Worm (Caenorhabditis elegans): ENCODE measurements around the gene mec-14.

Gene mec-14

DNA sequence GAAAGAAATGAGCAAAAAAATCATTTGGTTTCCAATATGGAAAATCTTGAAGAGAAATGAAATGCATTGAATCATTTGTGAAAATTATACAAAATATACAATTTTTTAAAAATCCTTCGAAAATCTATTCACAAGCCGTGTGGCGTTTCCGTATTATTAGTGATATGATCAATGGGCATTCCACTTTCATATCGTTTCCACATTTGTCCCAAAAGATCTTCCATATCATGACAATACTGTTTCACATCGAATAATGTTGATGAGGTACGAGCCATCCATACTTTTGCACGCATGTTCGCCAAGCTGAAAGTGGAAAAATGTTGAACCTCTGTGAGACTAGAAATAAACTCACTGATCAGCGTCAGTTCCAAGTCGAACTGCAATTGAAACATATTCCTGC, 46.5 kb downstream of the mec-14 start:
- TF ChIP-seq ztf-29 (GFP tag; IDR thresholded peaks at IDR 0.05) (no peak), flt-1 (GFP tag; IDR thresholded peaks at IDR 0.05) (no peak), klf-2 (GFP tag; conservative IDR thresholded peaks at IDR 0.05) (no peak), T22C8.4 (GFP tag; IDR thresholded peaks at IDR 0.05) (no peak), tab-1 (GFP tag; IDR thresholded peaks at IDR 0.05) (no peak), ref-1 (GFP tag; conservative IDR thresholded peaks at IDR 0.05) (no peak), med-1 (GFP tag; optimal IDR thresholded peaks at IDR 0.05; ENCODE audit: insufficient read depth) (no peak), cog-1 (tag; optimal IDR thresholded peaks at IDR 0.05) (no peak), ztf-23 (GFP tag; IDR thresholded peaks at IDR 0.05) (no peak)

DNA sequence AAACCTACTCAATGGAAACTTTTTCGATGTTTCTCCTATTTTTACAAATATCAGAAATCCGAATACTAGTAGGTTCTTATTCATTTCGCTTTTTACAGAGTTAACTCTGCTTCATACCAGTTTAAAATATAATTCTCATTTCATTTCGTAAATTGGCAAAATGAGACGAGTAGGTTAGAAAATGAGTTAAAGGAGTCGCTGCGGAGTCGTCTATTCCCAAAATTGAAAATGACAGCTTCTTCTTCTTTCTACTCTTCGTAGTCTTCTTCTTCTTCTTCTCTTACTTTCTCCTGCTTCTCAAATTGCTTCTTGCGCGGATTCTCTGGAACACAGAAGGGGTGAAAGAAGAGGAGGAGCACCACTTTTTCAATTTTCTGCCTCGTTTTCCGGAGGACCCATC, 48.0 kb downstream of the mec-14 start, which contains the start of gene glr-2:
Gene glr-2, minus strand, starts transcription at position 211 of the 400 bp plus-strand sequence.
- TF ChIP-seq cog-1 (tag; optimal IDR thresholded peaks at IDR 0.05) (no peak), ztf-23 (GFP tag; IDR thresholded peaks at IDR 0.05) (0 out of 2 replicates have a peak, but pooled peaks have one; percentile 48)

DNA sequence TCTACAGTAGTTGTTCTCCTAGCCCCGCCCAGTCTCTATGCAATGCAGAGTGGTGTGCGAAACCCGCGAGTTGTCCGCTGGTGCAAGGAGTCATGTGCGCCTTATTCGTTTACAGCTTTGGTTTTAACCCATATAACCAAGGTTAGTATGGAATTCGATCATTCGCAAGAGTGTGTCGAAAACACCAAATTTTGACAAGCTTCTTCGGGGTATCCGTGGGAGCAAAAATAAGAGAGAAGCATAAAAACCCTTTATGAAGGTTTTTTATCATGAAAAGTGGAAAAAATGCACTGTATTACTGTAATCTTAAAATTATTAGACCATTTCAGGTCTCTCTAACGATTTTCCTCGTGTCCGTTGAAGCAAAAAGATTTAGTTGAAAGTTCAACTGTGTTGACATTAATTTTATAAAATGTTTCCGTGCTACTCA, 50.6 kb downstream of the mec-14 start:
- no peak for TF ChIP-seq ztf-23 (GFP tag; IDR thresholded peaks at IDR 0.05)
- TF ChIP-seq klf-2 (GFP tag; conservative IDR thresholded peaks at IDR 0.05) = no peak
- TF ChIP-seq cog-1 (tag; optimal IDR thresholded peaks at IDR 0.05) = no peak
- no peak for TF ChIP-seq med-1 (GFP tag; optimal IDR thresholded peaks at IDR 0.05; ENCODE audit: insufficient read depth)
- TF ChIP-seq ztf-29 (GFP tag; IDR thresholded peaks at IDR 0.05) = no peak
- TF ChIP-seq tab-1 (GFP tag; IDR thresholded peaks at IDR 0.05) = no peak
- TF ChIP-seq flt-1 (GFP tag; IDR thresholded peaks at IDR 0.05) = no peak
- no peak for TF ChIP-seq ref-1 (GFP tag; conservative IDR thresholded peaks at IDR 0.05)
- no peak for TF ChIP-seq T22C8.4 (GFP tag; IDR thresholded peaks at IDR 0.05)

DNA sequence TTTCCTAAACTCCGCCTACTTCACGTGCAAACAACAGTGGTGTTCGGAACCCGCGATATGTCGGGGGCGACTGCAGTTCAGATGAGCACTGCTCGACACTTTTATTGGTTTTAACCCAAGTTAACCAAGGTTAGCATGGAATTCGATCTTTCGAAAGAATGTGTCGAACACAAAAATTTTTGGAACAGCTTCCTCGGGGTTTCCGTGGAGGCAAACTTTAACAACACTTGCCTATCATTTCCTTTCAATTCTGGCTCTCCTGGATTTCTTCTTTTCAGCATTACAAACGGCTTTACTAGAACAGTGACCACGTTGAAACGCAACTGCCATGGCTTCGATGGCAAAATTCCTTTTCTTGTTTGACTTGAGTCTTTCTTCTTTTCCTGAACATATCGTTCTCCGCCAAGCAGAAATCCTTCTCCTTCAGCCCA, 51.5 kb downstream of the mec-14 start:
- TF ChIP-seq ref-1 (GFP tag; conservative IDR thresholded peaks at IDR 0.05) = no peak

DNA sequence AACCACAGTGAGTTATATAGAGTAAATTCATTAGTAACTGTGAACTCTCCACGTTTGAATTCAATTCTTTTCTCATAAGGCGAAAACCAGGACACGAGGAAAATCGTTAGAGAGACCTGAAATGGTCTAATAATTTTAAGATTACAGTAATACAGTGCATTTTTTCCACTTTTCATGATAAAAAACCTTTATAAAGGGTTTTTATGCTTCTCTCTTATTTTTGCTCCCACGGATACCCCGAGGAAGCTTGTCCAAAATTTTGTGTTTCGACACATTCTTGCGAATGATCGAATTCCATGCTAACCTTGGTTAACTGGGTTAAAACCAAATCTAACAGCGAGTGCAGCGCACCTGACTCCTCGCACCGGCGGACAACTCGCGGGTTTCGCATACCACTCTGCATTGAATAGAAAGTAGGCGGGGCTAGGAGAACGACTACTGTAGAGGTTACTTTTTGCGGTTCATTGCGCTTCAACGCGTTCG, 52.5 kb downstream of the mec-14 start:
- TF ChIP-seq flt-1 (GFP tag; IDR thresholded peaks at IDR 0.05) = peak; percentile 63; the same call in 1 of the 2 replicates
- TF ChIP-seq cog-1 (tag; optimal IDR thresholded peaks at IDR 0.05) = no peak
